Worm (Caenorhabditis elegans) whole organism, mixed stage, embryonic: ENCODE data around the gene F53C3.6.

Experiments used
- blmp-1 ChIP-seq: fragments of 150-350 bp; optimal IDR thresholded peaks from 2 replicates; lab custom pipeline; 2014; ENCODE audit warnings: missing biosample characterization, missing genetic modification characterization
- lin-13 ChIP-seq: fragments of 150-350 bp; optimal IDR thresholded peaks from 2 replicates; lab custom pipeline; 2014; ENCODE audit warnings: missing biosample characterization, missing genetic modification characterization
- nhr-12 ChIP-seq: fragments of 150-350 bp; optimal IDR thresholded peaks from 2 replicates; lab custom pipeline; 2014; ENCODE audit warnings: missing biosample characterization, missing genetic modification characterization
- unc-39 ChIP-seq: fragments of 150-350 bp; optimal IDR thresholded peaks from 2 replicates; lab custom pipeline; 2014; ENCODE audit warnings: missing biosample characterization, missing genetic modification characterization
- unc-62 ChIP-seq: fragments of 150-350 bp; optimal IDR thresholded peaks from 2 replicates; lab custom pipeline; 2014; ENCODE audit warnings: missing biosample characterization, missing genetic modification reagents, missing genetic modification characterization

DNA sequence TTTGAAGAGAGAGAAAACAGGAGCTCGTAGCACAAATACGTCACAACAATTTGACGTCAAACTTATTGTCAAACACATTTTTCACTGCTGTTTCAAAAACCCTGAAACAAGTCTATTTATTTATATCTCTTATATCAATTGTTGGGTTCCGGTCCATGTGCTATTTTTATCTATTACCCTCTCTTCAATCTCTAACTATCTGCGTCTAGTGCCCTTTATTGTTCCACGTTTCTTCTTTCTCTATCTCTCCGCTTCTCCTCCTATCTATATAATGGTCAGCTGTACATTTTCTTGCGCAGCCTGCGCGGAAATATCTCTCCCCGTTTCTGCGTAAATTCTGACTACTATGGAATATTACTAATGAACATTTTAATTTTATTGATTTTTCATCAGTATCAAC lies 1.0 kb upstream of the F53C3.6 start:
- TF ChIP-seq blmp-1 (tag; lab: Kevin White, UChicago) (no peak), unc-62 (peak; percentile 24), unc-39 (tag; lab: Kevin White, UChicago) (no peak), lin-13 (no peak), nhr-12 (tag; lab: Kevin White, UChicago) (no peak)
